Worm (Caenorhabditis elegans): ENCODE data around the gene str-8.

DNA sequence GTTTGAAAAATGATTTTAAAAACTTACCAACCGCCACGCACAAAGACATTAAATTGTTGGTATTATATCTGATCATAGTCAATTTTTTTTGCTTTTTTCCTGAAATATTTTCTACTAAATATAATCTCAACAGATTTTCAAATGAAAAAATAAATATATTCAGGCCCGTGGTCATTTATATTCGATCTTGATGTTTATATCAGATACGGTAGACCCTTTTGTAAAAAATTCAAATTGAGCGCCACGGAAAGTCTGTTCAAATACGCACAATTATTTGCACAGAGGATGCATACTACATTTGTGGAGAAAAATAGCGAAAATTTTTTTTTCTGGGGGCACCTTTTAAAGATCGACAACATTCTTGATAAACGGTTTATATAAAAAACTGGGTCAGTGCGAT is 37.6 kb downstream of the str-8 start, which contains the start of gene T26E4.4:
- TF ChIP-seq pat-9 (tag; optimal IDR thresholded peaks at IDR 0.05) = no peak
- no peak for TF ChIP-seq C08G9.2 (tag; optimal IDR thresholded peaks at IDR 0.05)
- no peak for TF ChIP-seq rnt-1 (tag; optimal IDR thresholded peaks at IDR 0.05)
- no peak for TF ChIP-seq C38D4.7 (GFP tag; optimal IDR thresholded peaks at IDR 0.05)
- no peak for TF ChIP-seq tbx-2 (tag; optimal IDR thresholded peaks at IDR 0.05)
- no peak for TF ChIP-seq K02D7.2 (tag; optimal IDR thresholded peaks at IDR 0.05)
- TF ChIP-seq pag-3 (tag; optimal IDR thresholded peaks at IDR 0.05; ENCODE audit: borderline replicate concordance) = no peak
- no peak for TF ChIP-seq Y22D7AL.16 (tag; optimal IDR thresholded peaks at IDR 0.05)
- no peak for TF ChIP-seq pqm-1 (tag; optimal IDR thresholded peaks at IDR 0.05)
- TF ChIP-seq ets-4 (tag; optimal IDR thresholded peaks at IDR 0.05) = no peak
- no peak for TF ChIP-seq nhr-232 (tag; optimal IDR thresholded peaks at IDR 0.05)
